Worm (Caenorhabditis elegans): ENCODE measurements around the gene gldi-2.

ce11 chrII:6781983-6782382 lies 1.2 kb upstream of the gldi-2 start:
- TF ChIP-seq Y48G9A.11 (GFP tag; IDR thresholded peaks at IDR 0.05): no peak
- TF ChIP-seq lin-39 (tag; optimal IDR thresholded peaks at IDR 0.05): no peak
- TF ChIP-seq spr-1 (tag; optimal IDR thresholded peaks at IDR 0.05): no peak
- no peak for TF ChIP-seq nhr-111 (GFP tag; optimal IDR thresholded peaks at IDR 0.05)
- TF ChIP-seq Y5F2A.4 (GFP tag; optimal IDR thresholded peaks at IDR 0.05): no peak
- TF ChIP-seq unc-62 (GFP tag; optimal IDR thresholded peaks at IDR 0.05 in 1 of 2): peak in 1 of 2 experiments; percentile 60
- no peak for TF ChIP-seq unc-62 (tag; optimal IDR thresholded peaks at IDR 0.05)
- no peak for TF ChIP-seq zip-11 (GFP tag; IDR thresholded peaks at IDR 0.05)
- no peak for TF ChIP-seq nhr-237 (tag; optimal IDR thresholded peaks at IDR 0.05)
- TF ChIP-seq lsy-2 (tag; optimal IDR thresholded peaks at IDR 0.05): peak in 1 of 2 experiments; percentile 7
- TF ChIP-seq pha-4 (GFP tag; IDR thresholded peaks at IDR 0.05): no peak
- no peak for TF ChIP-seq pha-4 (tag; optimal IDR thresholded peaks at IDR 0.05)
- TF ChIP-seq unc-39 (tag; optimal IDR thresholded peaks at IDR 0.05): no peak
- TF ChIP-seq nhr-10 (tag; optimal IDR thresholded peaks at IDR 0.05): no peak
- no peak for TF ChIP-seq fkh-10 (GFP tag; optimal IDR thresholded peaks at IDR 0.05)
